Fruit fly (Drosophila melanogaster) whole organism, adult: ENCODE measurements around the gene Obp28a.

Experiments used
- CG12768 ChIP-seq: fragments of 200-800 bp; sonication (Bioruptor generic); optimal IDR thresholded peaks from 2 replicates; lab custom pipeline; 2017; ENCODE audit warnings: missing biosample characterization, missing genetic modification characterization, mild to moderate bottlenecking, moderate library complexity, missing genetic modification reagents
- CG14711 ChIP-seq: fragments of 200-800 bp; sonication (Bioruptor generic); optimal IDR thresholded peaks from 2 replicates; lab custom pipeline; 2018; ENCODE audit warnings: missing biosample characterization, mild to moderate bottlenecking, missing genetic modification characterization, moderate library complexity
- CG33017 ChIP-seq: fragments of 200-800 bp; sonication (Bioruptor generic); optimal IDR thresholded peaks from 2 replicates; lab custom pipeline; 2018; ENCODE audit warnings: missing biosample characterization, mild to moderate bottlenecking, missing genetic modification characterization, moderate library complexity
- CG5204 ChIP-seq: fragments of 200-800 bp; sonication (Bioruptor generic); optimal IDR thresholded peaks from 2 replicates; lab custom pipeline; 2016; ENCODE audit warnings: missing biosample characterization, missing genetic modification characterization
- CG7045 ChIP-seq: fragments of 200-800 bp; sonication (Bioruptor generic); optimal IDR thresholded peaks from 2 replicates; lab custom pipeline; 2017; ENCODE audit warnings: missing biosample characterization, mild to moderate bottlenecking, missing genetic modification characterization
- Crg-1 ChIP-seq: fragments of 200-800 bp; sonication (Bioruptor generic); optimal IDR thresholded peaks from 2 replicates; lab custom pipeline; 2016; ENCODE audit warnings: missing biosample characterization, missing genetic modification characterization
- Hr96 ChIP-seq: fragments of 200-800 bp; sonication (Bioruptor generic); optimal IDR thresholded peaks from 2 replicates; lab custom pipeline; 2016; ENCODE audit warnings: missing biosample characterization, missing genetic modification characterization
- bab1 ChIP-seq: fragments of 200-800 bp; sonication (Bioruptor generic); optimal IDR thresholded peaks from 3 replicates; lab custom pipeline; 2019; ENCODE audit warnings: missing biosample characterization, mild to moderate bottlenecking, missing genetic modification characterization, moderate library complexity
- cnc ChIP-seq, 2 experiments: fragments of >200 bp; optimal IDR thresholded peaks; 2 replicates each; lab custom pipeline; 2017
- kay ChIP-seq: fragments of 200-800 bp; sonication (Bioruptor generic); peaks from one replicate; lab custom pipeline; 2016; ENCODE audit warnings: missing biosample characterization, missing genetic modification characterization, borderline replicate concordance
- ovo ChIP-seq: fragments of 200-800 bp; sonication (Bioruptor generic); optimal IDR thresholded peaks from 2 replicates; lab custom pipeline; 2016; ENCODE audit warnings: missing biosample characterization, missing genetic modification characterization
- tj ChIP-seq: fragments of 200-800 bp; sonication (Bioruptor generic); optimal IDR thresholded peaks from 3 replicates; lab custom pipeline; 2017; ENCODE audit warnings: missing biosample characterization, mild to moderate bottlenecking, missing genetic modification characterization, moderate library complexity

Gene Obp28a

dm6 chr2L:7448371-7448770 lies 48.8 kb downstream of the Obp28a start:
- TF ChIP-seq CG7045 (no peak), Crg-1 (no peak), CG12768 (no peak), CG33017 (tag; lab: Kevin White, UChicago) (no peak), kay (GFP tag; lab: Kevin White, UChicago) (no peak), cnc (optimal IDR thresholded peaks at IDR 0.05; lab: Kevin White, UChicago) (no peak), Hr96 (GFP tag; lab: Kevin White, UChicago) (no peak), CG5204 (GFP tag; lab: Kevin White, UChicago) (no peak), ovo (GFP tag; lab: Kevin White, UChicago) (no peak), CG14711 (tag; lab: Kevin White, UChicago) (no peak), tj (GFP tag; lab: Kevin White, UChicago) (no peak), bab1 (GFP tag; lab: Kevin White, UChicago) (no peak)

dm6 chr2L:7447820-7448219 lies 49.3 kb downstream of the Obp28a start:
- TF ChIP-seq Crg-1 (no peak), cnc (optimal IDR thresholded peaks at IDR 0.05; lab: Kevin White, UChicago) (no peak), kay (GFP tag; lab: Kevin White, UChicago) (peak; percentile 56), CG12768 (no peak), CG7045 (no peak), Hr96 (GFP tag; lab: Kevin White, UChicago) (no peak)
